Worm (Caenorhabditis elegans): ENCODE measurements around the gene cki-2.

DNA sequence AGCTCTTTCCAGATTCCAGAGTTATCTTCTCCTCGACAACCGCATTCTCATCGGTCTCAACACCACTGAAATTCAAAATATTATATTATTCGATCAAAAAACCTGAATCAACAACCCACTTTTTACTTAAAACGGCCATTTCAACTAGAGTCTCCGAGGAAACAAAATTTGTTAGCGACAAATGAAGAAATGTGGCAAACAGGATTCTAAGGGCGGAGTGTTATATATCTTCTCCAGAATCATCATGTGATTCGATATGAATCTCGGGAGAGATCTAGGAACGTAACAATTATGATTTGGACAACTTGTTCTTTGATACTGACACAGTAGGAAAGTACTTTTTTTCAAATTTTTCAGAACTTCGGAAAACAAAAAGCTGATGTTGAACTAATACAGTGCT, 40.1 kb upstream of the cki-2 start:
- TF ChIP-seq gmeb-1 (tag; optimal IDR thresholded peaks at IDR 0.05) (no peak), F13H6.1 (tag; optimal IDR thresholded peaks at IDR 0.05) (no peak), mbf-1 (tag; optimal IDR thresholded peaks at IDR 0.05) (no peak), snpc-4 (tag; optimal IDR thresholded peaks at IDR 0.05) (no peak), elt-3 (tag; optimal IDR thresholded peaks at IDR 0.05) (no peak), unc-62 (GFP tag; optimal IDR thresholded peaks at IDR 0.05) (no peak), nhr-77 (tag; optimal IDR thresholded peaks at IDR 0.05) (no peak), lin-13 (GFP tag; optimal IDR thresholded peaks at IDR 0.05) (no peak), nhr-25 (tag; optimal IDR thresholded peaks at IDR 0.05) (peak; percentile 21), nhr-21 (tag; optimal IDR thresholded peaks at IDR 0.05) (no peak), lin-39 (tag; optimal IDR thresholded peaks at IDR 0.05) (no peak), ztf-11 (tag; optimal IDR thresholded peaks at IDR 0.05) (no peak), nhr-12 (tag; optimal IDR thresholded peaks at IDR 0.05) (no peak)
